Fruit fly (Drosophila melanogaster): ENCODE results near the gene moi.
A peak's percentile ranks its signal among the peaks of the same experiment; 100 is the strongest.

moi gene

dm6 chr3R:18301569-18301968, 46.2 kb downstream of the moi start, which contains the start of gene Polr1E (continued):
- TF ChIP-seq CG6689 (GFP tag; IDR thresholded peaks at IDR 0.05) (no peak), CG17361 (GFP tag; IDR thresholded peaks at IDR 0.05) (no peak), cad (GFP tag; optimal IDR thresholded peaks at IDR 0.05) (no peak), pb (GFP tag; optimal IDR thresholded peaks at IDR 0.05) (no peak), jumu (GFP tag; optimal IDR thresholded peaks at IDR 0.05) (no peak), CG9876 (GFP tag; optimal IDR thresholded peaks at IDR 0.05) (no peak), CG6254 (GFP tag; optimal IDR thresholded peaks at IDR 0.05) (no peak), Trl (optimal IDR thresholded peaks at IDR 0.05) (no peak), Trl (GFP tag; optimal IDR thresholded peaks at IDR 0.05) (no peak), CG30431 (GFP tag; optimal IDR thresholded peaks at IDR 0.05) (no peak), CG10462 (GFP tag; optimal IDR thresholded peaks at IDR 0.05) (no peak), gce (GFP tag; IDR thresholded peaks at IDR 0.05) (no peak), nmo (GFP tag; optimal IDR thresholded peaks at IDR 0.05) (peak; percentile 39), org-1 (GFP tag; optimal IDR thresholded peaks at IDR 0.05) (no peak), crc (GFP tag; optimal IDR thresholded peaks at IDR 0.05) (no peak), Xrp1 (GFP tag; IDR thresholded peaks at IDR 0.05) (no peak), Xbp1 (GFP tag; optimal IDR thresholded peaks at IDR 0.05) (peak; percentile 24), CG1603 (tag; optimal IDR thresholded peaks at IDR 0.05) (peak; percentile 73), slou (GFP tag; optimal IDR thresholded peaks at IDR 0.05) (no peak), Dll (GFP tag; IDR thresholded peaks at IDR 0.05; ENCODE audit: partially characterized antibody) (peak; percentile 72), cg (GFP tag; optimal IDR thresholded peaks at IDR 0.05) (no peak), vfl (GFP tag; optimal IDR thresholded peaks at IDR 0.05) (no peak), CG13775 (GFP tag; optimal IDR thresholded peaks at IDR 0.05) (no peak), dimm (GFP tag; IDR thresholded peaks at IDR 0.05) (no peak), Oli (tag; optimal IDR thresholded peaks at IDR 0.05) (no peak), nom (GFP tag; optimal IDR thresholded peaks at IDR 0.05) (no peak), mam (GFP tag; optimal IDR thresholded peaks at IDR 0.05) (no peak), Dek (tag; optimal IDR thresholded peaks at IDR 0.05) (no peak), CG18476 (GFP tag; optimal IDR thresholded peaks at IDR 0.05) (no peak), Mrtf (GFP tag; IDR thresholded peaks at IDR 0.05) (no peak), CG14710 (tag; optimal IDR thresholded peaks at IDR 0.05) (peak; percentile 40), Dip3 (GFP tag; optimal IDR thresholded peaks at IDR 0.05) (no peak), YL-1 (GFP tag; optimal IDR thresholded peaks at IDR 0.05) (peak; percentile 83), Adf1 (GFP tag; IDR thresholded peaks at IDR 0.05) (no peak), sima (GFP tag; optimal IDR thresholded peaks at IDR 0.05) (no peak), Bteb2 (GFP tag; optimal IDR thresholded peaks at IDR 0.05) (no peak), CG14667 (GFP tag; IDR thresholded peaks at IDR 0.05) (no peak), psq (GFP tag; optimal IDR thresholded peaks at IDR 0.05) (no peak), Mad (GFP tag; optimal IDR thresholded peaks at IDR 0.05) (peak; percentile 30), salm (tag; optimal IDR thresholded peaks at IDR 0.05) (no peak), pan (optimal IDR thresholded peaks at IDR 0.05) (no peak), pan (GFP tag; optimal IDR thresholded peaks at IDR 0.05 in 1 of 2, IDR thresholded peaks at IDR 0.05 in 1 of 2) (no peak), Opbp (GFP tag; IDR thresholded peaks at IDR 0.05; ENCODE audit: partially characterized antibody) (peak; percentile 63; the same call in 2 of the 3 replicates), CG4282 (GFP tag; optimal IDR thresholded peaks at IDR 0.05) (no peak), CG3065 (GFP tag; optimal IDR thresholded peaks at IDR 0.05) (no peak), tap (tag; optimal IDR thresholded peaks at IDR 0.05) (no peak), p53 (GFP tag; optimal IDR thresholded peaks at IDR 0.05) (no peak), CG12391 (tag; optimal IDR thresholded peaks at IDR 0.05) (peak; percentile 18), CG30403 (GFP tag; optimal IDR thresholded peaks at IDR 0.05) (no peak), zen (tag; optimal IDR thresholded peaks at IDR 0.05) (no peak), sob (GFP tag; IDR thresholded peaks at IDR 0.05) (no peak), CG13894 (tag; optimal IDR thresholded peaks at IDR 0.05) (no peak), D19A (tag; optimal IDR thresholded peaks at IDR 0.05) (no peak), Gug (GFP tag; IDR thresholded peaks at IDR 0.05) (no peak)

Data from whole organism, embryonic.